Worm (Caenorhabditis elegans): Measurements from ENCODE around the gene rer-1.

- TF ChIP-seq tbx-2 (tag; optimal IDR thresholded peaks at IDR 0.05) (no peak), lim-6 (tag; optimal IDR thresholded peaks at IDR 0.05) (no peak), elt-2 (tag; optimal IDR thresholded peaks at IDR 0.05) (no peak)
These were observed 11.4 kb upstream of the rer-1 start for ce11 chrII:8799725-8800124.

All from whole organism, late embryonic.